Worm (Caenorhabditis elegans): ENCODE results near the gene clec-195.

DNA sequence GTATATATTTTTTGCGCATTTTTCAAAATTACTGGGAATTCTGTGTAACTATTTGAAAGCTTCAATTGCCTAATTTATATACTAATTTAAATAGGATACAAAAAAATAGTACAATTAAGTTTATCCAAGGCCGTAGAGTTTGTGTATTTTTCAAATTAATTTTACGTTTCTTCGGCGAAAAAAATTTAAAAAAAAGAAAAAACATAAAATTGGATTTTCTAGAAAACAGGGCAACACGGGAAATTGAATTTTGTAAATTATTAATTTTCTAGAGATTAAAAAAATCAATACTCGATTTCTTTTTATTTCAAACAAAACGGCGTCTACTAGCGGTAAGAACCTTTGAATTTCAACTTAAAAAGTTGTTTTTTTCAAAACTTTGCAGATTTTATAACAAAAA lies 7.7 kb upstream of the clec-195 start, which contains the start of gene Y116A8C.23:
- TF ChIP-seq elt-3 (tag; optimal IDR thresholded peaks at IDR 0.05) (no peak), R02D3.7 (tag; optimal IDR thresholded peaks at IDR 0.05) (no peak), ZK546.5 (tag; optimal IDR thresholded peaks at IDR 0.05) (no peak), lsy-2 (tag; optimal IDR thresholded peaks at IDR 0.05) (no peak), zag-1 (tag; optimal IDR thresholded peaks at IDR 0.05) (no peak), nhr-21 (tag; optimal IDR thresholded peaks at IDR 0.05) (no peak), nhr-6 (tag; optimal IDR thresholded peaks at IDR 0.05) (no peak), dmd-4 (tag; optimal IDR thresholded peaks at IDR 0.05) (no peak), lin-39 (tag; optimal IDR thresholded peaks at IDR 0.05) (no peak), lin-11 (tag; optimal IDR thresholded peaks at IDR 0.05) (no peak), ceh-82 (tag; optimal IDR thresholded peaks at IDR 0.05) (no peak)

Measured in whole organism, L2 larva.